Worm (Caenorhabditis elegans) whole organism, mixed stage, embryonic: ENCODE measurements around the gene old-2.

Experiments used
- blmp-1 ChIP-seq: fragments of 150-350 bp; optimal IDR thresholded peaks from 2 replicates; lab custom pipeline; 2014; ENCODE audit warnings: missing biosample characterization, missing genetic modification characterization
- ham-2 ChIP-seq: fragments of 200-800 bp; sonication (Bioruptor generic); optimal IDR thresholded peaks from 2 replicates; lab custom pipeline; 2018; ENCODE audit warnings: mild to moderate bottlenecking, missing genetic modification characterization, missing compliant biosample characterization

DNA sequence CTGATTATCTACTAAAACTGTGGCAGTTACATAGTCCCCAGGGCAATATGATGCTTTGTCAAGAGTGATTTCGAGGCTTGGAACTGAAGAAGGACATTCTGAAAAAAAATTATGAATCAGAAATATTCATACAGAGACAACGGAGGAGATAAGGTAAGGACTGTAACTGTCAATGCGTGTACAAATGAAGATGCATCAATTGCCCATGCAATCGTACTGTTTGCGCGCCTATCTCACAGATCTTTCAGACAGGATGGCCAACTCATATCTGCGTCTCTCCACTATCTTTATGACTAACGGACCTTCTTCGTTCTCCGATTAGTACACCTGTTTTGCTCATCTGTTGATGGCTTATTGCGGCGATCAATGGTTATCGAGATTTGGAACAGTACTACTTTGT, 9.1 kb downstream of the old-2 start, which contains the start of gene ZK938.11:
- TF ChIP-seq blmp-1 (no peak), ham-2 (GFP tag; lab: Kevin White, UChicago) (no peak)
